Fruit fly (Drosophila melanogaster) whole organism, embryonic: ENCODE data around the gene dbo.

Experiments used
- Abd-B ChIP-seq: fragments of 200-800 bp; sonication (Bioruptor generic); optimal IDR thresholded peaks from 2 replicates; lab custom pipeline; 2018; ENCODE audit warnings: missing biosample characterization, mild to moderate bottlenecking, missing genetic modification characterization, moderate library complexity
- Adf1 ChIP-seq: fragments of 200-800 bp; sonication (Bioruptor generic); IDR thresholded peaks from 2 replicates; pipeline ENCODE4 v1.3.6; 2022; ENCODE audit warnings: missing biosample characterization, missing genetic modification characterization
- Atf6 ChIP-seq: fragments of 200-800 bp; sonication (Bioruptor generic); IDR thresholded peaks from 2 replicates; pipeline ENCODE4 v1.3.6; 2022; ENCODE audit warnings: missing biosample characterization, missing genetic modification characterization
- CG10366 ChIP-seq: fragments of 200-800 bp; sonication (Bioruptor generic); IDR thresholded peaks from 2 replicates; pipeline ENCODE4 v1.3.6; 2022; ENCODE audit warnings: missing biosample characterization, missing genetic modification characterization
- CG10565 ChIP-seq: fragments of 200-800 bp; sonication (Bioruptor generic); optimal IDR thresholded peaks from 3 replicates; lab custom pipeline; 2016; ENCODE audit warnings: missing biosample characterization, mild to moderate bottlenecking, missing genetic modification characterization
- CG12391 ChIP-seq: fragments of 200-800 bp; sonication (Bioruptor generic); optimal IDR thresholded peaks from 3 replicates; lab custom pipeline; 2018; ENCODE audit warnings: missing biosample characterization, mild to moderate bottlenecking, missing genetic modification characterization, moderate library complexity
- CG13123 ChIP-seq: fragments of 200-800 bp; sonication (Bioruptor generic); optimal IDR thresholded peaks from 2 replicates; lab custom pipeline; 2016; ENCODE audit warnings: missing biosample characterization, missing genetic modification characterization
- CG13424 ChIP-seq: fragments of 200-800 bp; sonication (Bioruptor generic); optimal IDR thresholded peaks from 2 replicates; lab custom pipeline; 2019; ENCODE audit warnings: missing biosample characterization, mild to moderate bottlenecking, missing genetic modification characterization, moderate library complexity
- CG14441 ChIP-seq: fragments of 200-800 bp; sonication (Bioruptor generic); IDR thresholded peaks from 2 replicates; pipeline ENCODE4 v1.3.6; 2022; ENCODE audit warnings: missing biosample characterization, missing genetic modification characterization
- CG14667 ChIP-seq: fragments of 200-800 bp; sonication (Bioruptor generic); IDR thresholded peaks from 2 replicates; pipeline ENCODE4 v1.3.6; 2022; ENCODE audit warnings: missing biosample characterization, missing genetic modification characterization
- CG14710 ChIP-seq: fragments of 200-800 bp; sonication (Bioruptor generic); optimal IDR thresholded peaks from 3 replicates; lab custom pipeline; 2019; ENCODE audit warnings: missing biosample characterization, mild to moderate bottlenecking, missing genetic modification characterization, moderate library complexity
- CG15514 ChIP-seq: fragments of 200-800 bp; sonication (Bioruptor generic); optimal IDR thresholded peaks from 3 replicates; lab custom pipeline; 2017; ENCODE audit warnings: missing biosample characterization, missing genetic modification characterization, mild to moderate bottlenecking, moderate library complexity, missing genetic modification reagents
- CG2116 ChIP-seq: fragments of 200-800 bp; sonication (Bioruptor generic); optimal IDR thresholded peaks from 3 replicates; lab custom pipeline; 2018; ENCODE audit warnings: missing biosample characterization, mild to moderate bottlenecking, missing genetic modification characterization
- CG3847 ChIP-seq: fragments of 200-800 bp; sonication (Bioruptor generic); IDR thresholded peaks from 2 replicates; pipeline ENCODE4 v1.3.6; 2022; ENCODE audit warnings: missing biosample characterization, missing genetic modification characterization
- CG5953 ChIP-seq: fragments of 200-800 bp; sonication (Bioruptor generic); IDR thresholded peaks from 2 replicates; pipeline ENCODE4 v1.3.6; 2022; ENCODE audit warnings: missing biosample characterization, missing genetic modification characterization
- CG6683 ChIP-seq: fragments of 200-800 bp; sonication (Bioruptor generic); optimal IDR thresholded peaks from 2 replicates; lab custom pipeline; 2017; ENCODE audit warnings: missing biosample characterization, mild to moderate bottlenecking, missing genetic modification characterization, missing genetic modification reagents
- CG7556 ChIP-seq: fragments of 200-800 bp; sonication (Bioruptor generic); optimal IDR thresholded peaks from 2 replicates; lab custom pipeline; 2017; ENCODE audit warnings: missing biosample characterization, mild to moderate bottlenecking, missing genetic modification characterization
- CG7987 ChIP-seq: fragments of 200-800 bp; sonication (Bioruptor generic); optimal IDR thresholded peaks from 2 replicates; lab custom pipeline; 2018; ENCODE audit warnings: missing biosample characterization, mild to moderate bottlenecking, missing genetic modification characterization, moderate library complexity
- CG8281 ChIP-seq: fragments of 200-800 bp; sonication (Bioruptor generic); optimal IDR thresholded peaks from 2 replicates; lab custom pipeline; 2018; ENCODE audit warnings: missing biosample characterization, mild to moderate bottlenecking, missing genetic modification characterization, moderate library complexity
- CG8388 ChIP-seq: fragments of 200-800 bp; sonication (Bioruptor generic); optimal IDR thresholded peaks from 2 replicates; lab custom pipeline; 2019; ENCODE audit warnings: missing biosample characterization, mild to moderate bottlenecking, missing genetic modification characterization, moderate library complexity
- CG9727 ChIP-seq: fragments of 200-800 bp; sonication (Bioruptor generic); optimal IDR thresholded peaks from 3 replicates; lab custom pipeline; 2017; ENCODE audit warnings: missing biosample characterization, mild to moderate bottlenecking, missing genetic modification characterization
- CG9932 ChIP-seq: fragments of 200-800 bp; sonication (Bioruptor generic); IDR thresholded peaks from 2 replicates; pipeline ENCODE4 v1.3.6; 2022; ENCODE audit warnings: missing biosample characterization, missing genetic modification characterization
- CTCF ChIP-seq: fragments of 200-800 bp; sonication (Bioruptor generic); optimal IDR thresholded peaks from 2 replicates; lab custom pipeline; 2017; ENCODE audit warnings: missing biosample characterization, mild to moderate bottlenecking, missing genetic modification characterization, moderate library complexity
- D ChIP-seq, 2 experiments: fragments of 200-800 bp in 1 of 2; fragments of >200 bp in 1 of 2; sonication (Bioruptor generic) in 1 of 2; optimal IDR thresholded peaks; 2 replicates in 1 of 2; 3 replicates in 1 of 2; lab custom pipeline; 2017; ENCODE audit warnings: mild to moderate bottlenecking in 1 of 2, missing biosample characterization in 1 of 2, missing genetic modification characterization in 1 of 2, missing genetic modification reagents in 1 of 2
- Dbx ChIP-seq: fragments of 200-800 bp; sonication (Bioruptor generic); IDR thresholded peaks from 3 replicates; pipeline ENCODE4 v1.3.6; 2022; ENCODE audit warnings: missing biosample characterization, missing genetic modification characterization
- ERR ChIP-seq: fragments of 200-800 bp; sonication (Bioruptor generic); optimal IDR thresholded peaks from 2 replicates; lab custom pipeline; 2016; ENCODE audit warnings: missing biosample characterization, missing genetic modification characterization
- Ets65A ChIP-seq: fragments of 200-800 bp; sonication (Bioruptor generic); peaks from one replicate; lab custom pipeline; 2016; ENCODE audit warnings: missing biosample characterization, missing genetic modification characterization
- Gug ChIP-seq: fragments of 200-800 bp; sonication (Bioruptor generic); IDR thresholded peaks from 4 replicates; pipeline ENCODE4 v1.3.6; 2022; ENCODE audit warnings: missing biosample characterization, missing genetic modification characterization
- Hr39 ChIP-seq: fragments of >200 bp; optimal IDR thresholded peaks from 2 replicates; lab custom pipeline; 2017
- Kr ChIP-seq: fragments of 200-800 bp; sonication (Bioruptor generic); optimal IDR thresholded peaks from 2 replicates; lab custom pipeline; 2017; ENCODE audit warnings: missing biosample characterization, mild to moderate bottlenecking, missing genetic modification characterization
- Mad ChIP-seq: fragments of 200-800 bp; sonication (Bioruptor generic); optimal IDR thresholded peaks from 2 replicates; lab custom pipeline; 2016; ENCODE audit warnings: missing biosample characterization, missing genetic modification characterization
- Mrtf ChIP-seq: fragments of 200-800 bp; sonication (Bioruptor generic); IDR thresholded peaks from 3 replicates; pipeline ENCODE4 v1.3.6; 2022; ENCODE audit warnings: missing biosample characterization, missing genetic modification characterization
- Myb ChIP-seq: fragments of 200-800 bp; sonication (Bioruptor generic); optimal IDR thresholded peaks from 2 replicates; lab custom pipeline; 2016; ENCODE audit warnings: missing biosample characterization, missing genetic modification characterization
- Neu2 ChIP-seq: fragments of 200-800 bp; sonication (Bioruptor generic); optimal IDR thresholded peaks from 3 replicates; lab custom pipeline; 2016; ENCODE audit warnings: missing biosample characterization, missing genetic modification characterization, borderline replicate concordance
- Nf-YC ChIP-seq: fragments of 200-800 bp; optimal IDR thresholded peaks from 3 replicates; lab custom pipeline; 2019; ENCODE audit warnings: missing biosample characterization, mild to moderate bottlenecking, missing genetic modification characterization, moderate library complexity
- Opbp ChIP-seq: fragments of 200-800 bp; sonication (Bioruptor generic); IDR thresholded peaks from 3 replicates; pipeline ENCODE4 v1.3.6; 2022; ENCODE audit warnings: missing biosample characterization, missing genetic modification characterization; ENCODE audit not compliant: partially characterized antibody
- PHDP ChIP-seq: fragments of 200-800 bp; sonication (Bioruptor generic); optimal IDR thresholded peaks from 3 replicates; lab custom pipeline; 2018; ENCODE audit warnings: missing biosample characterization, mild to moderate bottlenecking, missing genetic modification characterization, moderate library complexity
- bsh ChIP-seq, 2 experiments: fragments of 200-800 bp; sonication (Bioruptor generic); optimal IDR thresholded peaks; 2 replicates each; lab custom pipeline; 2017 to 2018; ENCODE audit warnings: mild to moderate bottlenecking in 2 of 2, missing biosample characterization in 2 of 2, missing genetic modification characterization in 2 of 2, moderate library complexity in 1 of 2
- cato ChIP-seq: fragments of 200-800 bp; sonication (Bioruptor generic); optimal IDR thresholded peaks from 2 replicates; lab custom pipeline; 2016; ENCODE audit warnings: missing biosample characterization, missing genetic modification characterization, borderline replicate concordance
- cg ChIP-seq: fragments of 200-800 bp; sonication (Bioruptor generic); optimal IDR thresholded peaks from 3 replicates; lab custom pipeline; 2019; ENCODE audit warnings: missing biosample characterization, mild to moderate bottlenecking, missing genetic modification characterization, moderate library complexity
- dmrt99B ChIP-seq: fragments of 200-800 bp; sonication (Bioruptor generic); optimal IDR thresholded peaks from 2 replicates; lab custom pipeline; 2018; ENCODE audit warnings: missing biosample characterization, mild to moderate bottlenecking, missing genetic modification characterization, moderate library complexity
- ham ChIP-seq: fragments of 200-800 bp; sonication (Bioruptor generic); IDR thresholded peaks from 2 replicates; pipeline ENCODE4 v1.3.6; 2022; ENCODE audit warnings: missing biosample characterization, missing genetic modification characterization
- hb ChIP-seq: fragments of 200-800 bp; sonication (Bioruptor generic); IDR thresholded peaks from 3 replicates; pipeline ENCODE4 v1.3.6; 2022; ENCODE audit warnings: missing biosample characterization, missing genetic modification characterization; ENCODE audit not compliant: partially characterized antibody
- her ChIP-seq: fragments of 200-800 bp; sonication (Bioruptor generic); optimal IDR thresholded peaks from 2 replicates; lab custom pipeline; 2016; ENCODE audit warnings: missing biosample characterization, missing genetic modification characterization
- hkb ChIP-seq, 2 experiments: fragments of 200-800 bp in 1 of 2; fragments of >200 bp in 1 of 2; sonication (Bioruptor generic) in 1 of 2; IDR thresholded peaks in 1 of 2; optimal IDR thresholded peaks in 1 of 2; 2 replicates each; pipeline versions ENCODE4 v1.3.6 to Lab custom; 2017 to 2022; ENCODE audit warnings: missing biosample characterization in 1 of 2, missing genetic modification characterization in 1 of 2
- kni ChIP-seq: fragments of 200-800 bp; sonication (Bioruptor generic); optimal IDR thresholded peaks from 3 replicates; lab custom pipeline; 2017; ENCODE audit warnings: mild to moderate bottlenecking, missing biosample characterization, missing genetic modification reagents, missing genetic modification characterization
- pb ChIP-seq: fragments of 200-800 bp; sonication (Bioruptor generic); optimal IDR thresholded peaks from 3 replicates; lab custom pipeline; 2016; ENCODE audit warnings: missing biosample characterization, missing genetic modification characterization
- ro ChIP-seq: fragments of 200-800 bp; sonication (Bioruptor generic); IDR thresholded peaks from 2 replicates; pipeline ENCODE4 v1.3.6; 2022; ENCODE audit warnings: missing biosample characterization, missing genetic modification characterization
- sens ChIP-seq: fragments of 200-800 bp; sonication (Bioruptor generic); peaks from one replicate; lab custom pipeline; 2016; ENCODE audit warnings: missing biosample characterization, missing genetic modification characterization
- sim ChIP-seq: fragments of 200-800 bp; sonication (Bioruptor generic); IDR thresholded peaks from 2 replicates; pipeline ENCODE4 v1.3.6; 2022; ENCODE audit warnings: missing biosample characterization, missing genetic modification characterization
- unpg ChIP-seq: fragments of 200-800 bp; sonication (Bioruptor generic); optimal IDR thresholded peaks from 3 replicates; lab custom pipeline; 2018; ENCODE audit warnings: missing biosample characterization, mild to moderate bottlenecking, missing genetic modification characterization, moderate library complexity

The dbo gene

DNA sequence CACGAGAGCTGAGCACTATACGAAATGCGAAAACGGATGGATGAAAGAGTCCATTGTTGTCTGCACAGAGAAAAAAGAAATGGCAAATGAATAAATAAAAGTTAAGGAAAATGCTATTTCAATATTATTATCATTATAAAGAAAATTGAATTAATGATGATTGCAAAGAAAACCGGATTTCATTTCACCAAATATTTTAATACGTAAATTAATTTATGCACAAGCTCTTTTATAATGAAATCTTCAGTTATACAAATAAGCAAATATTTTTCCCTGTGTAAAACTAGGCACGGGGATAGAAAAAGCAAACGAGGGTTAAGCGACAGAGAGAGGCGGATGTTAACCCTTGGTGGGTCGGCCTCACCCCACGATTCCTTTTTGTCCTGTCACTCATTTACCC is 39.3 kb upstream of the dbo start:
- TF ChIP-seq kni (GFP tag; lab: Kevin White, UChicago), result no peak
- TF ChIP-seq unpg (GFP tag; lab: Kevin White, UChicago), result peak; percentile 72
- TF ChIP-seq D (optimal IDR thresholded peaks at IDR 0.05; lab: Kevin White, UChicago), result no peak
- TF ChIP-seq D (GFP tag; optimal IDR thresholded peaks at IDR 0.05; lab: Kevin White, UChicago), result peak; percentile 70
- peak; percentile 61 for TF ChIP-seq Ets65A (GFP tag; lab: Kevin White, UChicago)
- TF ChIP-seq Mrtf (GFP tag; lab: Robert Waterston, UW), result no peak
- no peak for TF ChIP-seq CG3847 (GFP tag; lab: Robert Waterston, UW)
- no peak for TF ChIP-seq Mad (GFP tag; lab: Kevin White, UChicago)
- peak in 1 of 2 experiments; percentile 81 for TF ChIP-seq bsh (GFP tag; optimal IDR thresholded peaks at IDR 0.05; lab: Kevin White, UChicago)
- no peak for TF ChIP-seq ham (GFP tag; lab: Robert Waterston, UW)
- no peak for TF ChIP-seq CG7987 (GFP tag; lab: Kevin White, UChicago)
- no peak for TF ChIP-seq CG9932
- peak; percentile 66 for TF ChIP-seq CG13424 (tag; lab: Kevin White, UChicago)
- no peak for TF ChIP-seq Neu2 (GFP tag; lab: Kevin White, UChicago)
- TF ChIP-seq Adf1 (GFP tag; lab: Robert Waterston, UW), result no peak
- peak; percentile 67 for TF ChIP-seq sens (GFP tag; lab: Kevin White, UChicago)
- TF ChIP-seq CG14667 (GFP tag; lab: Robert Waterston, UW), result peak; percentile 26; the same call in 1 of the 2 replicates
- no peak for TF ChIP-seq pb (GFP tag; lab: Kevin White, UChicago)
- peak; percentile 7 for TF ChIP-seq CG2116 (GFP tag; lab: Kevin White, UChicago)
- TF ChIP-seq Atf6 (GFP tag; lab: Robert Waterston, UW), result no peak
- TF ChIP-seq her (GFP tag; lab: Kevin White, UChicago), result no peak
- no peak for TF ChIP-seq CG6683 (GFP tag; lab: Kevin White, UChicago)
- TF ChIP-seq Hr39 (lab: Kevin White, UChicago), result no peak
- no peak for TF ChIP-seq hkb (optimal IDR thresholded peaks at IDR 0.05; lab: Kevin White, UChicago)
- TF ChIP-seq hkb (GFP tag; IDR thresholded peaks at IDR 0.05; lab: Robert Waterston, UW), result no peak
- TF ChIP-seq PHDP, result peak; percentile 53
- peak; percentile 79 for TF ChIP-seq CG14710 (tag; lab: Kevin White, UChicago)
- no peak for TF ChIP-seq Dbx (GFP tag; lab: Robert Waterston, UW)
- TF ChIP-seq Kr (GFP tag; lab: Kevin White, UChicago), result peak; percentile 50
- peak; percentile 69 for TF ChIP-seq dmrt99B (tag; lab: Kevin White, UChicago)
- TF ChIP-seq Myb (GFP tag; lab: Kevin White, UChicago), result no peak
- TF ChIP-seq CG12391 (tag; lab: Kevin White, UChicago), result peak; percentile 77
- TF ChIP-seq ERR (GFP tag; lab: Kevin White, UChicago), result no peak
- TF ChIP-seq Nf-YC, result no peak
- no peak for TF ChIP-seq Abd-B (GFP tag; lab: Kevin White, UChicago)
- no peak for TF ChIP-seq ro (GFP tag; lab: Robert Waterston, UW)
- no peak for TF ChIP-seq CG14441 (GFP tag; lab: Robert Waterston, UW)
- no peak for TF ChIP-seq CG15514 (GFP tag; lab: Kevin White, UChicago)
- no peak for TF ChIP-seq CTCF (GFP tag; lab: Kevin White, UChicago)
- TF ChIP-seq sim (GFP tag; lab: Robert Waterston, UW), result no peak
- TF ChIP-seq CG10366 (GFP tag; lab: Robert Waterston, UW), result no peak
- TF ChIP-seq CG8281 (tag; lab: Kevin White, UChicago), result peak; percentile 4
- peak; percentile 79 for TF ChIP-seq CG9727 (GFP tag; lab: Kevin White, UChicago)
- peak; percentile 69 for TF ChIP-seq CG8388 (GFP tag; lab: Kevin White, UChicago)
- no peak for TF ChIP-seq Gug (GFP tag; lab: Robert Waterston, UW)
- TF ChIP-seq hb (GFP tag; lab: Robert Waterston, UW), result no peak
- TF ChIP-seq Opbp (GFP tag; lab: Robert Waterston, UW), result no peak
- TF ChIP-seq cg (GFP tag; lab: Kevin White, UChicago), result no peak
- TF ChIP-seq CG5953 (GFP tag; lab: Robert Waterston, UW), result no peak
- peak; percentile 77 for TF ChIP-seq CG7556 (GFP tag; lab: Kevin White, UChicago)
- TF ChIP-seq cato (GFP tag; lab: Kevin White, UChicago), result peak; percentile 5
- no peak for TF ChIP-seq CG10565 (GFP tag; lab: Kevin White, UChicago)
- TF ChIP-seq CG13123 (GFP tag; lab: Kevin White, UChicago), result peak; percentile 16
